Worm (Caenorhabditis elegans) whole organism, L4 larva: ENCODE measurements around the gene F57G12.1.

ENCODE experiments used
- F37D6.2 ChIP-seq: sonication (generic microtip); optimal IDR thresholded peaks from 2 replicates; lab custom pipeline; 2016; ENCODE audit warnings: mild to moderate bottlenecking, missing genetic modification characterization, missing compliant biosample characterization
- F44E2.7 ChIP-seq: fragments of 200-800 bp; sonication (Bioruptor generic); IDR thresholded peaks from 2 replicates; pipeline ENCODE4 v2.1.2; 2022; ENCODE audit warnings: missing genetic modification characterization, missing compliant biosample characterization
- T20F7.1 ChIP-seq: fragments of 200-800 bp; sonication (Bioruptor generic); optimal IDR thresholded peaks from 2 replicates; lab custom pipeline; 2018; ENCODE audit warnings: mild to moderate bottlenecking, missing genetic modification characterization, missing compliant biosample characterization
- T26A8.4 ChIP-seq: fragments of 200-800 bp; sonication (Bioruptor generic); IDR thresholded peaks from 2 replicates; pipeline ENCODE4 v1.3.6; 2022; ENCODE audit warnings: missing genetic modification characterization, missing compliant biosample characterization
- Y48G9A.11 ChIP-seq: fragments of 200-800 bp; sonication (Bioruptor generic); IDR thresholded peaks from 2 replicates; pipeline ENCODE4 v1.3.6; 2022; ENCODE audit warnings: missing genetic modification reagents, missing genetic modification characterization, missing compliant biosample characterization
- Y5F2A.4 ChIP-seq: fragments of 200-800 bp; sonication (Bioruptor generic); optimal IDR thresholded peaks from 2 replicates; lab custom pipeline; 2018; ENCODE audit warnings: mild to moderate bottlenecking, missing genetic modification characterization, missing compliant biosample characterization
- ZK546.5 ChIP-seq, 2 experiments: sonication (generic microtip); optimal IDR thresholded peaks; 2 replicates each; lab custom pipeline; 2017; ENCODE audit warnings: missing biosample characterization in 2 of 2, missing genetic modification characterization in 2 of 2
- aha-1 ChIP-seq: fragments of 150-350 bp; peaks from one replicate; lab custom pipeline; 2014; ENCODE audit warnings: missing biosample characterization, missing genetic modification characterization
- ceh-20 ChIP-seq: fragments of 200-800 bp; sonication (Bioruptor generic); IDR thresholded peaks from 2 replicates; pipeline ENCODE4 v1.3.6; 2022; ENCODE audit warnings: missing genetic modification reagents, missing genetic modification characterization, missing compliant biosample characterization
- ceh-28 ChIP-seq: fragments of 150-350 bp; optimal IDR thresholded peaks from 2 replicates; lab custom pipeline; 2014; ENCODE audit warnings: missing biosample characterization, missing genetic modification reagents, missing genetic modification characterization
- ceh-62 ChIP-seq: sonication (generic microtip); optimal IDR thresholded peaks from 2 replicates; lab custom pipeline; 2017; ENCODE audit warnings: missing biosample characterization, missing genetic modification characterization
- cey-2 ChIP-seq: sonication (generic microtip); optimal IDR thresholded peaks from 3 replicates; lab custom pipeline; 2017; ENCODE audit warnings: missing genetic modification characterization, mild to moderate bottlenecking, missing compliant biosample characterization, antibody characterized with exemption, borderline replicate concordance; ENCODE audit not compliant: insufficient read depth
- daf-8 ChIP-seq: fragments of 200-800 bp; sonication (Bioruptor generic); IDR thresholded peaks from 2 replicates; pipeline ENCODE4 v1.3.6; 2022; ENCODE audit warnings: missing genetic modification characterization, missing compliant biosample characterization
- dmd-9 ChIP-seq: fragments of 200-800 bp; sonication (Bioruptor generic); IDR thresholded peaks from 2 replicates; pipeline ENCODE4 v1.3.6; 2022; ENCODE audit warnings: missing genetic modification reagents, missing genetic modification characterization, missing compliant biosample characterization
- duxl-1 ChIP-seq: sonication (generic microtip); optimal IDR thresholded peaks from 2 replicates; lab custom pipeline; 2016; ENCODE audit warnings: mild to moderate bottlenecking, missing genetic modification characterization, moderate library complexity, missing compliant biosample characterization; ENCODE audit not compliant: poor library complexity
- fos-1 ChIP-seq: fragments of 150-350 bp; optimal IDR thresholded peaks from 2 replicates; lab custom pipeline; 2014; ENCODE audit warnings: missing biosample characterization, missing genetic modification characterization
- gei-8 ChIP-seq: fragments of 200-800 bp; sonication (Bioruptor generic); optimal IDR thresholded peaks from 2 replicates; lab custom pipeline; 2018; ENCODE audit warnings: mild to moderate bottlenecking, missing genetic modification characterization, missing compliant biosample characterization
- hlh-30 ChIP-seq: sonication (generic microtip); optimal IDR thresholded peaks from 2 replicates; lab custom pipeline; 2017; ENCODE audit warnings: antibody characterized with exemption, mild to moderate bottlenecking, missing genetic modification characterization, missing compliant biosample characterization; ENCODE audit not compliant: insufficient read depth
- jun-1 ChIP-seq: fragments of 150-350 bp; optimal IDR thresholded peaks from 2 replicates; lab custom pipeline; 2014; ENCODE audit warnings: missing biosample characterization, missing genetic modification reagents, missing genetic modification characterization
- lin-29 ChIP-seq: fragments of 200-800 bp; sonication (Bioruptor generic); IDR thresholded peaks from 2 replicates; pipeline ENCODE4 v1.3.6; 2022; ENCODE audit warnings: missing genetic modification reagents, missing genetic modification characterization, missing compliant biosample characterization
- lir-3 ChIP-seq: sonication (generic microtip); optimal IDR thresholded peaks from 2 replicates; lab custom pipeline; 2016; ENCODE audit warnings: mild to moderate bottlenecking, missing genetic modification characterization, missing compliant biosample characterization
- madf-9 ChIP-seq: fragments of 200-800 bp; sonication (Bioruptor generic); conservative IDR thresholded peaks from 2 replicates; pipeline ENCODE4 v1.3.6; 2022; ENCODE audit warnings: missing genetic modification reagents, missing genetic modification characterization, missing compliant biosample characterization
- mdt-29 ChIP-seq: fragments of 200-800 bp; sonication (Bioruptor generic); IDR thresholded peaks from 2 replicates; pipeline ENCODE4 v1.3.6; 2022; ENCODE audit warnings: missing genetic modification reagents, missing genetic modification characterization, missing compliant biosample characterization
- nhr-102 ChIP-seq: sonication (generic microtip); optimal IDR thresholded peaks from 2 replicates; lab custom pipeline; 2016; ENCODE audit warnings: mild to moderate bottlenecking, missing genetic modification characterization, moderate library complexity, missing compliant biosample characterization
- nhr-25 ChIP-seq: sonication (generic microtip); optimal IDR thresholded peaks from 2 replicates; lab custom pipeline; 2017; ENCODE audit warnings: missing genetic modification characterization, mild to moderate bottlenecking, missing compliant biosample characterization, antibody characterized with exemption, moderate library complexity, borderline replicate concordance; ENCODE audit not compliant: insufficient read depth
- nhr-42 ChIP-seq: fragments of 200-800 bp; sonication (Bioruptor generic); IDR thresholded peaks from 2 replicates; pipeline ENCODE4 v1.3.6; 2022; ENCODE audit warnings: missing genetic modification characterization, missing compliant biosample characterization
- nhr-76 ChIP-seq: fragments of 150-350 bp; optimal IDR thresholded peaks from 2 replicates; lab custom pipeline; 2014; ENCODE audit warnings: missing biosample characterization, missing genetic modification characterization
- nhr-77 ChIP-seq: fragments of 150-350 bp; optimal IDR thresholded peaks from 2 replicates; lab custom pipeline; 2014; ENCODE audit warnings: missing biosample characterization, missing genetic modification characterization
- snpc-1.2 ChIP-seq: fragments of 200-800 bp; sonication (Bioruptor generic); IDR thresholded peaks from 2 replicates; pipeline ENCODE4 v1.3.6; 2022; ENCODE audit warnings: missing genetic modification reagents, missing genetic modification characterization, missing compliant biosample characterization
- spr-3 ChIP-seq: fragments of 200-800 bp; sonication (Bioruptor generic); optimal IDR thresholded peaks from 2 replicates; lab custom pipeline; 2018; ENCODE audit warnings: mild to moderate bottlenecking, missing genetic modification characterization, missing compliant biosample characterization
- tra-1 ChIP-seq: fragments of 200-800 bp; sonication (Bioruptor generic); IDR thresholded peaks from 2 replicates; pipeline ENCODE4 v1.3.6; 2022; ENCODE audit warnings: missing genetic modification reagents, missing genetic modification characterization, missing compliant biosample characterization
- unc-62 ChIP-seq, 3 experiments: fragments of 150-350 bp in 1 of 3; sonication (generic microtip); optimal IDR thresholded peaks in 2 of 3; peaks in 1 of 3; 1 replicate in 1 of 3; 2 replicates in 2 of 3; lab custom pipeline; 2014 to 2017; ENCODE audit warnings: missing biosample characterization in 3 of 3, missing genetic modification characterization in 3 of 3, missing genetic modification reagents in 3 of 3, missing genotype in 1 of 3
- zfp-3 ChIP-seq: fragments of 200-800 bp; sonication (Bioruptor generic); conservative IDR thresholded peaks from 2 replicates; pipeline ENCODE4 v1.3.6; 2022; ENCODE audit warnings: missing genetic modification reagents, missing genetic modification characterization, missing compliant biosample characterization
- zip-11 ChIP-seq: fragments of 200-800 bp; sonication (Bioruptor generic); IDR thresholded peaks from 2 replicates; pipeline ENCODE4 v1.3.6; 2022; ENCODE audit warnings: missing genetic modification characterization, missing compliant biosample characterization

The F57G12.1 gene

DNA sequence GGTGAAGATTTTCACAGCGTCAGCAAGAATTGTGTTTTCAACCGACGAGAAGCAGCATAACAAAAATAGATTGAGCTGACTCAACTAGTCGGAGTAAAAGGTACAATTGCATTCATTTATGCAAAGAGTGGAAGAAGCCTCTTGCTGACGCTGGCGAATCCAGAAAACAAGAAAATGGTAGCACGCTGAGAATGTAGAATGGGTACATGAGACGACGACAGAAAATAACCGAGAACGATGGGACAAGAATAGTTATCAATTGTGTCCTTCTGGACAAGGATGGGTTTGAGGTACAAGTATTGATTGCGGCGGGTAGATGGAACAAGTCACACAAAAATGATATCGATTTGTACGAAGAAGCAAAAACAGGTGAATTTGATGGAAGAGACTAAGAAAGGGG is 2.1 kb downstream of the F57G12.1 start:
- TF ChIP-seq jun-1 (no peak), gei-8 (GFP tag; lab: Kevin White, UChicago) (peak; percentile 21), nhr-42 (no peak), T26A8.4 (GFP tag; lab: Robert Waterston, UW) (0 out of 2 replicates have a peak, but pooled peaks have one; percentile 16), zip-11 (GFP tag; lab: Robert Waterston, UW) (no peak), hlh-30 (tag; lab: Kevin White, UChicago) (no peak), duxl-1 (tag; lab: Kevin White, UChicago) (no peak), dmd-9 (GFP tag; lab: Robert Waterston, UW) (no peak), nhr-25 (tag; lab: Kevin White, UChicago) (peak; percentile 5), ceh-20 (GFP tag; lab: Robert Waterston, UW) (no peak), madf-9 (GFP tag; lab: Robert Waterston, UW) (no peak), ZK546.5 (tag; optimal IDR thresholded peaks at IDR 0.05; lab: Kevin White, UChicago) (no peak), F44E2.7 (GFP tag; lab: Robert Waterston, UW) (no peak), Y5F2A.4 (GFP tag; lab: Kevin White, UChicago) (no peak)

DNA sequence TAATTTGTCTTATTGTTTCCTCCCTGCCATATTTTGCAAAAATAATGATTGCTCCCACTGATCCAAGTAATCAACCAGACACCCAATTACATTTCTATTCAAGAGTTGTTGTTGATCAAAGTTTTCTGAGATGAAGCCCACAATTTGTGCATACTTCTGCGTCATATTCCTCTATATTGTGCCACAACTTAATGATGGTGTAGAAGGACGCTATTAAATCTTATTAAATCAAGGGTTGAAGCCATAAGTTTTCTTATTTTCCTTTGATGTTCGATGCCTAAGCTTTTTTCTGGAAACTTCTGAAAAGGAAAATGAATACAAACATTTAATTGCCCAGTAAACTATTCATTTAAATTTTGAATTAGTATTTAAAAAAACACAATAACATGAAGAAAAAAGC is 2.7 kb downstream of the F57G12.1 start:
- TF ChIP-seq cey-2 (tag; lab: Kevin White, UChicago): no peak
- no peak for TF ChIP-seq tra-1 (GFP tag; lab: Robert Waterston, UW)
- TF ChIP-seq aha-1: peak; percentile 98
- no peak for TF ChIP-seq ceh-62 (tag; lab: Kevin White, UChicago)
- TF ChIP-seq zfp-3 (GFP tag; lab: Robert Waterston, UW): 0 out of 2 replicates have a peak, but pooled peaks have one; percentile 25

DNA sequence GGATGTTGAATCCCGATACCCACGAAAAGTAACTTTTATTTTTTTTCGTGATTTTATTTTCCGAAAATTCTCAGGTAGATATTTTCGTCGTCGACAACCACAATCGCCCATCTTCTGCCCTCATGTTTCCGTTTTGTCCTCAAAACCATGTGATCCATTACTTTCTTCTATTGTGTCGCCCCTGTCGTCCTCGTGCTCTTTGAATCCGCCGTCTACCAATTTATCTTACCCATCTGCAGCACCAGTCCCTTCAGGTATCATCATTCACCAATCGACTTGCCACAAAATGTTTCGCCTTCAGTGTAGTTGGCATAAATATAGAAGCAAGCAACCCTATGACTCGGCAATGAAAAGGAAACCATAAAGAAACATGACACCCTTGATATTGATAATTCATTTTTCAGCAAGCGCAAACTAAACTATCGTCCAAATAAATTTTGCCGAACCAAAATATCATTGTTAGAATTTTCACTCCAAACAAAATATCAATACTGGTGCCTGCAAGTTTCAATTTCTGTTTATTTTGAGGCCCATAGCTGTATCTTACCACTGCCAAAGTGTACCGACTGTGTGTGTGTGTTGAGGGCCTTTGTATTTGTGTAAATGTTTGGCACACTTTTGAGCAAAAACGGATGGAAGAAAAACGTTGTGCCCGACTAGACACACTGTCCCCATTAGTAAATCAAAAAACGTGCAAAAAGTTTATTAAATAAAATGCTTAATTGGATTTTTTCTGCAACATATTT is 3.7 kb downstream of the F57G12.1 start:
- no peak for TF ChIP-seq spr-3 (GFP tag; lab: Kevin White, UChicago)
- TF ChIP-seq nhr-102 (tag; lab: Kevin White, UChicago): no peak
- TF ChIP-seq snpc-1.2 (GFP tag; lab: Robert Waterston, UW): no peak
- TF ChIP-seq hlh-30 (tag; lab: Kevin White, UChicago): peak; percentile 71
- TF ChIP-seq zfp-3 (GFP tag; lab: Robert Waterston, UW): no peak
- no peak for TF ChIP-seq nhr-76 (tag; lab: Kevin White, UChicago)
- no peak for TF ChIP-seq lir-3
- TF ChIP-seq T20F7.1 (GFP tag; lab: Kevin White, UChicago): no peak
- TF ChIP-seq lin-29 (GFP tag; lab: Robert Waterston, UW): no peak
- no peak for TF ChIP-seq nhr-77 (tag; lab: Kevin White, UChicago)
- no peak for TF ChIP-seq ceh-28 (tag; lab: Kevin White, UChicago)
- no peak for TF ChIP-seq Y48G9A.11 (GFP tag; lab: Robert Waterston, UW)
- no peak for TF ChIP-seq mdt-29 (GFP tag; lab: Robert Waterston, UW)
- TF ChIP-seq daf-8 (GFP tag; lab: Robert Waterston, UW): no peak
- TF ChIP-seq unc-62 (GFP tag; optimal IDR thresholded peaks at IDR 0.05 in 1 of 2; lab: Kevin White, UChicago): peak in 1 of 2 experiments; percentile 72
- TF ChIP-seq unc-62 (tag; optimal IDR thresholded peaks at IDR 0.05; lab: Kevin White, UChicago): no peak
- TF ChIP-seq fos-1 (tag; lab: Kevin White, UChicago): no peak

DNA sequence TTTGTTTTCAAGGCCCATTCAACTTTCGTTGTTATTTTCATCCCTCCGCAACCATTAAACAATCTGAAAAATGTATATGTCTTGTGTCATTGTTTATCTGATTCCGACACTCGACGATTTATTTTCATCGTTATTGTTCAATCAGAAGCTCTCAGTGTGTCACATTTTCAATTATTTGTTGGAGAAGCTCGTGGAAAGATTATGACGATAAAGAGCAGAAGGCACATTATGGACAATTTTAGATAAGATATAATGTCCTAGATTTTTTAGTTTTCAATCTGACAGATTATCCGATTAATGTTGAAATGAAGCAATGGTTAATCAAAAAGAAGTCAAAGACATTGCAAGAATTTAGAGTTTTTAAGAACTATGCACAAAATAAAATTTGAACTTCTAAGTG is 6.5 kb downstream of the F57G12.1 start:
- TF ChIP-seq F37D6.2 (tag; lab: Kevin White, UChicago) (no peak), unc-62 (GFP tag; optimal IDR thresholded peaks at IDR 0.05 in 1 of 2; lab: Kevin White, UChicago) (peak in 1 of 2 experiments; percentile 52), unc-62 (tag; optimal IDR thresholded peaks at IDR 0.05; lab: Kevin White, UChicago) (no peak)
